Worm (Caenorhabditis elegans): ENCODE data around the gene F38H4.5.

Gene F38H4.5

DNA sequence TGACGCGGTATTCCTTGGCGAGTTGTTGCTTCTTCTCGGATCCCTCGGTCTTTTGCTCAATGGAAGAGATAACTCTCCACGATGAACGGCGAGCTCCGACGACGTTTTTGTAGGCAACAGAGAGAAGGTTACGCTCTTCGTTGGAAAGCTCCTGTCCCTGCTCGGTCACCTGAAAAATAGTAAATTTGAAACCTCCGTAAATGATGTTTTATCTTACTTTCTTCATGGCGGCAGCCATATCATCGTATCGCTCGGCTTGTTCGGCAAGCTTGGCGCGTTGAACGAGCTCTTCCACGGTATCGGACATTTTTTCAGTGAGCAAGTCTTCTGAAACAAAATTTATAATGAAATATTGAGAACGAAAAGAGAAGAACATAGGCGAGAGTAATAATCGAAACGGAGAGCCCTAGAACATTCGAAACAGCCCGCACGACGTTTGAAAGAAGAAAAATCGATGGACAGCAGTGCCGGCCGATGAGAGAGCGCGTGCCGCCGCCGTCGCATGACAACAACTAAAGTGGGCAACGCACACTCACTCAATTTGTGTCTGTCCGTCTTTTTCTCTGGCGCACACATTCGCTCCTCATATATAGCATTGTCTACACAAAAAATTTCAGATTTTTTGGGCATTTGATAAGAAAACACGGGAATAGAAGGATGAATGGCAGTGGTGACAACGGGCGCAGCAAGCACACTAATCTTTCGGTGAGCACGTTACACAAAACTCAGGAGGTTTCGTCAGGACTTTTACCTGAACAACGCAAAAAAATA is 30.2 kb upstream of the F38H4.5 start, which contains the start of the genes par-5 and M117.3 (continued):
- TF ChIP-seq pha-4 (GFP tag; IDR thresholded peaks at IDR 0.05) = peak; percentile 60
- TF ChIP-seq pha-4 (tag; optimal IDR thresholded peaks at IDR 0.05) = no peak
- TF ChIP-seq mdt-29 (GFP tag; IDR thresholded peaks at IDR 0.05) = peak; percentile 82
- no peak for TF ChIP-seq nhr-76 (tag; optimal IDR thresholded peaks at IDR 0.05)
- peak; percentile 54 to 94 for TF ChIP-seq mdl-1 (tag; optimal IDR thresholded peaks at IDR 0.05)
- TF ChIP-seq nhr-25 (tag; optimal IDR thresholded peaks at IDR 0.05; ENCODE audit: borderline replicate concordance, insufficient read depth) = no peak
- TF ChIP-seq ceh-44 (GFP tag; IDR thresholded peaks at IDR 0.05) = no peak
- no peak for TF ChIP-seq unc-39 (tag; optimal IDR thresholded peaks at IDR 0.05)
- TF ChIP-seq snpc-4 (tag; optimal IDR thresholded peaks at IDR 0.05) = no peak
- peak; percentile 64 for TF ChIP-seq lim-7 (GFP tag; IDR thresholded peaks at IDR 0.05)
- peak; percentile 3 for TF ChIP-seq jun-1 (tag; optimal IDR thresholded peaks at IDR 0.05)
- TF ChIP-seq R02D3.7 (tag; optimal IDR thresholded peaks at IDR 0.05) = no peak
- TF ChIP-seq cey-2 (tag; optimal IDR thresholded peaks at IDR 0.05; ENCODE audit: borderline replicate concordance, insufficient read depth) = no peak
- peak; percentile 62 for TF ChIP-seq dpl-1 (GFP tag; optimal IDR thresholded peaks at IDR 0.05)
- no peak for TF ChIP-seq ZK337.2 (GFP tag; IDR thresholded peaks at IDR 0.05)
- peak; percentile 48 for TF ChIP-seq nhr-48 (tag; optimal IDR thresholded peaks at IDR 0.05)
- TF ChIP-seq tag-97 (GFP tag; IDR thresholded peaks at IDR 0.05) = no peak
- no peak for TF ChIP-seq ztf-7 (tag; optimal IDR thresholded peaks at IDR 0.05)
- TF ChIP-seq ceh-32 (tag; optimal IDR thresholded peaks at IDR 0.05; ENCODE audit: poor library complexity) = no peak
- peak; percentile 82 for TF ChIP-seq egl-43 (GFP tag; IDR thresholded peaks at IDR 0.05)

DNA sequence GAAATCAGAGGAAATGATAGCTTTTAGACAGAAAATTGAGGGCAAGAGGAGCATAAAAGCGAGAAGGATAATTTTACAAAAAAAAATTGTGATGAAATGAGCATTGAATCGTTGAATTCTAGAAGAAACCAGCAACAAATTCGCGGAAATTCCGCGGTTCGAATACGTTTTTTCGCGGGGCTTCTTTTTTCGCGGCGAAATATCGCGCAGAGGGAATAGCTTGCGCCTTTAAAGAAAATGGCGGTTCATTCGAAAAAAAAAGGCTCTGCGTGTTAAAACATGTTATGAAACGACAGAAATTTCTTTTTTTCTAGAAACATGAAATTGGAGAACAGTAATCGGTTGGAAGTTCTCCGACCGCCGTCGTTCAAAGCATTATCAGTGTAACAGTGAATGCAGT is 29.5 kb upstream of the F38H4.5 start:
- peak; percentile 49 for TF ChIP-seq nhr-6 (tag; optimal IDR thresholded peaks at IDR 0.05)
- TF ChIP-seq nhr-11 (tag; optimal IDR thresholded peaks at IDR 0.05) = no peak
- no peak for TF ChIP-seq daf-16 (GFP tag; optimal IDR thresholded peaks at IDR 0.05)
- TF ChIP-seq daf-16 (tag; optimal IDR thresholded peaks at IDR 0.05) = peak; percentile 22
- peak; percentile 45 for TF ChIP-seq unc-130 (GFP tag; optimal IDR thresholded peaks at IDR 0.05)
- peak; percentile 55 for TF ChIP-seq mes-2 (tag; optimal IDR thresholded peaks at IDR 0.05; ENCODE audit: poor library complexity, severe bottlenecking)
- peak; percentile 33 for TF ChIP-seq aha-1 (tag)
- TF ChIP-seq zfp-2 (tag; optimal IDR thresholded peaks at IDR 0.05) = no peak
- TF ChIP-seq hlh-30 (tag; optimal IDR thresholded peaks at IDR 0.05; ENCODE audit: insufficient read depth) = peak; percentile 34
- peak; percentile 87 for TF ChIP-seq dpl-1 (GFP tag; optimal IDR thresholded peaks at IDR 0.05)
- peak in 1 of 2 experiments; percentile 56 for TF ChIP-seq lsy-2 (tag; optimal IDR thresholded peaks at IDR 0.05)

DNA sequence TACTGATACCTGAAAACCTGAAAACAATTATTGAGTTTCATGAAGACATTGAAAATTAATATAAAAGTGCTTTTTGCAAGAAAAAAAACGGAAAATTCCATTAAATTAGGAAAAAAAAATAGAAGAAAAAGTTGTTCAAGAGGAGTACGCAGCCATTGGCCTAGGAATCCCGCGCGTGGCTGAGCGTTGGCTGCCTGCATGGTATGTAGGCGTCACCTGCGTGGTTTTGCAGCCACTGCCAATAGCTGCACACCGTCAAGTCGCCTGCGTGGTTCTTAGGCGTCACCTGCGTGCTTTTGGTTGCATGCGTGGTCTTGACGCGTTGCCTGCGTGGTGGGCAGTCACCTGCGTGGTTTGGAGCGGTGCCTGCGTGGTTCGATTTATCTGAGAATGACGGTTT is 24.0 kb upstream of the F38H4.5 start, which contains the start of gene M117.6:
Gene M117.6 (minus strand): TSS at position 101 of the 400 bp plus-strand sequence.
- TF ChIP-seq set-16 (GFP tag; IDR thresholded peaks at IDR 0.05) = peak; percentile 53; the same call in 1 of the 2 replicates
- 0 out of 2 replicates have a peak, but pooled peaks have one; percentile 16 for TF ChIP-seq snpc-1.2 (GFP tag; IDR thresholded peaks at IDR 0.05)

DNA sequence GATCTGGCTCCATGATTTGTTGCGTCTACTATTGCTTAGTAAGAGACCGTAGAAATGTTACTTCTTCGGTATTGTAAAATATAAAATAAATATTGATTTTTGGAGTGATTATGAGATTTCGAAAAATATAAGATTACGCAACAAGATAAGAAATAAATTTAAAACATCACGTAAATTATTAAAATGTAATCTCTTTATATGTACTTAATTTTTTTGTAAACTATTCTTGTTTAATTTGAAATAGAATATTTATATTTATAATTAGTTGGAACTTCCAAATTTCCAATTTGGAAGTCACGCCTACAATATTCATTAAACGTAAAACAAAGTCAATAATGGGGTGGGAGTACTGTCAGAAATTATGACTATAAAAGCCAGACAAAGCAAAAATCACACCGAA is 18.5 kb upstream of the F38H4.5 start, which contains the start of gene M117.4:
Gene M117.4 (minus strand): TSS at position 101 of the 400 bp plus-strand sequence.
- TF ChIP-seq zag-1 (tag; optimal IDR thresholded peaks at IDR 0.05) (no peak), mxl-2 (GFP tag; conservative IDR thresholded peaks at IDR 0.05) (no peak), T26A8.4 (GFP tag; IDR thresholded peaks at IDR 0.05) (no peak), lin-29 (GFP tag; IDR thresholded peaks at IDR 0.05) (no peak), F49E8.2 (tag; optimal IDR thresholded peaks at IDR 0.05; ENCODE audit: borderline replicate concordance) (no peak), ceh-82 (tag; optimal IDR thresholded peaks at IDR 0.05) (no peak), dmd-8 (GFP tag; IDR thresholded peaks at IDR 0.05) (no peak), madf-5 (GFP tag; IDR thresholded peaks at IDR 0.05) (no peak), ceh-32 (tag; optimal IDR thresholded peaks at IDR 0.05; ENCODE audit: poor library complexity) (no peak), unc-62 (GFP tag; optimal IDR thresholded peaks at IDR 0.05 in 1 of 2) (no peak), unc-62 (tag; optimal IDR thresholded peaks at IDR 0.05) (no peak), madf-9 (GFP tag; conservative IDR thresholded peaks at IDR 0.05) (no peak), nhr-237 (tag; optimal IDR thresholded peaks at IDR 0.05) (no peak), spr-3 (GFP tag; optimal IDR thresholded peaks at IDR 0.05) (no peak), ceh-62 (tag; optimal IDR thresholded peaks at IDR 0.05) (no peak), pqm-1 (tag; optimal IDR thresholded peaks at IDR 0.05) (no peak), ama-1 (optimal IDR thresholded peaks at IDR 0.05) (no peak)

Data from whole organism, L4 larva.